Fruit fly (Drosophila melanogaster) whole organism, prepupa: Measurements from ENCODE around the gene CG11089.

Source experiments
- Blimp-1 ChIP-seq: fragments of 200-800 bp; sonication (Bioruptor generic); optimal IDR thresholded peaks from 3 replicates; lab custom pipeline; 2017; ENCODE audit warnings: missing biosample characterization, missing genetic modification characterization, mild to moderate bottlenecking, moderate library complexity, missing genetic modification reagents
- CG10631 ChIP-seq: fragments of 200-800 bp; sonication (Bioruptor generic); optimal IDR thresholded peaks from 2 replicates; lab custom pipeline; 2016; ENCODE audit warnings: missing biosample characterization, missing genetic modification characterization
- CG11294 ChIP-seq: fragments of 200-800 bp; sonication (Bioruptor generic); IDR thresholded peaks from 2 replicates; pipeline ENCODE4 v1.3.6; 2022; ENCODE audit warnings: missing biosample characterization, missing genetic modification characterization
- CG11762 ChIP-seq: fragments of 200-800 bp; sonication (Bioruptor generic); optimal IDR thresholded peaks from 3 replicates; lab custom pipeline; 2016; ENCODE audit warnings: missing biosample characterization, missing genetic modification characterization; ENCODE audit not compliant: insufficient read depth
- CG11902 ChIP-seq: fragments of 200-800 bp; sonication (Bioruptor generic); optimal IDR thresholded peaks from 3 replicates; lab custom pipeline; 2016; ENCODE audit warnings: missing biosample characterization, missing genetic modification characterization
- CG15336 ChIP-seq: fragments of 200-800 bp; sonication (Bioruptor generic); IDR thresholded peaks from 2 replicates; pipeline ENCODE4 v1.3.6; 2022; ENCODE audit warnings: missing biosample characterization, missing genetic modification characterization
- CG1621 ChIP-seq: fragments of 200-800 bp; sonication (Bioruptor generic); optimal IDR thresholded peaks from 3 replicates; lab custom pipeline; 2018; ENCODE audit warnings: missing biosample characterization, mild to moderate bottlenecking, missing genetic modification characterization
- CG16779 ChIP-seq: fragments of 200-800 bp; sonication (Bioruptor generic); optimal IDR thresholded peaks from 3 replicates; lab custom pipeline; 2017; ENCODE audit warnings: missing biosample characterization, mild to moderate bottlenecking, missing genetic modification characterization
- CG3032 ChIP-seq: fragments of 200-800 bp; optimal IDR thresholded peaks from 2 replicates; lab custom pipeline; 2019; ENCODE audit warnings: missing biosample characterization, mild to moderate bottlenecking, missing genetic modification characterization, moderate library complexity
- CG32006 ChIP-seq: fragments of 200-800 bp; sonication (Bioruptor generic); optimal IDR thresholded peaks from 3 replicates; lab custom pipeline; 2017; ENCODE audit warnings: missing biosample characterization, mild to moderate bottlenecking, missing genetic modification characterization
- CG3919 ChIP-seq: fragments of 200-800 bp; sonication (Bioruptor generic); optimal IDR thresholded peaks from 3 replicates; lab custom pipeline; 2016; ENCODE audit warnings: missing biosample characterization, missing genetic modification characterization
- CG6163 ChIP-seq: fragments of 200-800 bp; sonication (Bioruptor generic); IDR thresholded peaks from 3 replicates; pipeline ENCODE4 v1.3.6; 2022; ENCODE audit warnings: missing biosample characterization, missing genetic modification characterization
- CG6276 ChIP-seq: fragments of 200-800 bp; sonication (Bioruptor generic); optimal IDR thresholded peaks from 2 replicates; lab custom pipeline; 2017; ENCODE audit warnings: missing biosample characterization, mild to moderate bottlenecking, missing genetic modification characterization
- CG6808 ChIP-seq: fragments of 200-800 bp; sonication (Bioruptor generic); optimal IDR thresholded peaks from 3 replicates; lab custom pipeline; 2017; ENCODE audit warnings: missing biosample characterization, missing genetic modification characterization, mild to moderate bottlenecking, moderate library complexity, missing genetic modification reagents
- CG6854 ChIP-seq: fragments of 200-800 bp; sonication (Bioruptor generic); optimal IDR thresholded peaks from 2 replicates; lab custom pipeline; 2017; ENCODE audit warnings: missing biosample characterization, mild to moderate bottlenecking, missing genetic modification characterization
- CG7368 ChIP-seq: fragments of 200-800 bp; sonication (Bioruptor generic); optimal IDR thresholded peaks from 3 replicates; lab custom pipeline; 2016; ENCODE audit warnings: missing biosample characterization, missing genetic modification characterization
- CG8119 ChIP-seq: fragments of 200-800 bp; sonication (Bioruptor generic); IDR thresholded peaks from 3 replicates; pipeline ENCODE4 v1.3.6; 2022; ENCODE audit warnings: missing biosample characterization, missing genetic modification characterization
- CG8319 ChIP-seq: fragments of 200-800 bp; sonication (Bioruptor generic); optimal IDR thresholded peaks from 3 replicates; lab custom pipeline; 2016; ENCODE audit warnings: missing biosample characterization, missing genetic modification characterization
- CG8632 ChIP-seq: fragments of 200-800 bp; sonication (Bioruptor generic); optimal IDR thresholded peaks from 3 replicates; lab custom pipeline; 2016; ENCODE audit warnings: missing biosample characterization, missing genetic modification characterization
- Eip75B ChIP-seq: fragments of 200-800 bp; sonication (Bioruptor generic); optimal IDR thresholded peaks from 3 replicates; lab custom pipeline; 2016; ENCODE audit warnings: missing biosample characterization, missing genetic modification characterization
- Ets21C ChIP-seq: fragments of 200-800 bp; sonication (Bioruptor generic); optimal IDR thresholded peaks from 3 replicates; lab custom pipeline; 2016; ENCODE audit warnings: missing biosample characterization, missing genetic modification characterization
- Ets96B ChIP-seq: fragments of 200-800 bp; optimal IDR thresholded peaks from 2 replicates; lab custom pipeline; 2019; ENCODE audit warnings: missing biosample characterization, mild to moderate bottlenecking, missing genetic modification characterization, moderate library complexity
- Hr38 ChIP-seq: sonication (Bioruptor generic); optimal IDR thresholded peaks from 2 replicates; lab custom pipeline; 2016; ENCODE audit warnings: missing biosample characterization, missing genetic modification characterization
- Hr39 ChIP-seq: fragments of 200-800 bp; sonication (Bioruptor generic); optimal IDR thresholded peaks from 2 replicates; lab custom pipeline; 2016; ENCODE audit warnings: missing biosample characterization, missing genetic modification characterization
- Lpt ChIP-seq: fragments of 200-800 bp; sonication (Bioruptor generic); optimal IDR thresholded peaks from 3 replicates; lab custom pipeline; 2016; ENCODE audit warnings: missing biosample characterization, missing genetic modification characterization
- Met ChIP-seq: fragments of 200-800 bp; sonication (Bioruptor generic); optimal IDR thresholded peaks from 3 replicates; lab custom pipeline; 2016; ENCODE audit warnings: missing biosample characterization, missing genetic modification characterization
- OdsH ChIP-seq: fragments of 200-800 bp; sonication (Bioruptor generic); optimal IDR thresholded peaks from 3 replicates; lab custom pipeline; 2016; ENCODE audit warnings: missing biosample characterization, missing genetic modification characterization
- Smox ChIP-seq: fragments of 200-800 bp; sonication (Bioruptor generic); optimal IDR thresholded peaks from 3 replicates; lab custom pipeline; 2016; ENCODE audit warnings: missing biosample characterization, missing genetic modification characterization
- Sox102F ChIP-seq: fragments of 200-800 bp; sonication (Bioruptor generic); optimal IDR thresholded peaks from 2 replicates; lab custom pipeline; 2016; ENCODE audit warnings: missing biosample characterization, mild to moderate bottlenecking, missing genetic modification characterization
- Sox14 ChIP-seq: fragments of 200-800 bp; sonication (Bioruptor generic); optimal IDR thresholded peaks from 3 replicates; lab custom pipeline; 2016; ENCODE audit warnings: missing biosample characterization, missing genetic modification characterization
- Sox15 ChIP-seq: fragments of 200-800 bp; sonication (Bioruptor generic); optimal IDR thresholded peaks from 3 replicates; lab custom pipeline; 2016; ENCODE audit warnings: missing biosample characterization, missing genetic modification characterization
- achi ChIP-seq: fragments of 200-800 bp; sonication (Bioruptor generic); optimal IDR thresholded peaks from 3 replicates; lab custom pipeline; 2016; ENCODE audit warnings: missing biosample characterization, missing genetic modification characterization
- acj6 ChIP-seq: fragments of 200-800 bp; sonication (Bioruptor generic); optimal IDR thresholded peaks from 3 replicates; lab custom pipeline; 2016; ENCODE audit warnings: missing biosample characterization, missing genetic modification characterization
- cyc ChIP-seq: fragments of 200-800 bp; sonication (Bioruptor generic); optimal IDR thresholded peaks from 3 replicates; lab custom pipeline; 2016; ENCODE audit warnings: missing biosample characterization, missing genetic modification characterization
- dsx ChIP-seq: fragments of 200-800 bp; optimal IDR thresholded peaks from 3 replicates; lab custom pipeline; 2019; ENCODE audit warnings: missing biosample characterization, mild to moderate bottlenecking, missing genetic modification characterization, moderate library complexity; ENCODE audit not compliant: poor library complexity, severe bottlenecking
- eg ChIP-seq: fragments of 200-800 bp; sonication (Bioruptor generic); IDR thresholded peaks from 3 replicates; pipeline ENCODE4 v1.3.6; 2022; ENCODE audit warnings: missing biosample characterization, missing genetic modification characterization
- esn ChIP-seq: fragments of 200-800 bp; sonication (Bioruptor generic); optimal IDR thresholded peaks from 2 replicates; lab custom pipeline; 2016; ENCODE audit warnings: missing biosample characterization, mild to moderate bottlenecking, missing genetic modification characterization, moderate library complexity
- fd59A ChIP-seq: fragments of 200-800 bp; sonication (Bioruptor generic); optimal IDR thresholded peaks from 2 replicates; lab custom pipeline; 2017; ENCODE audit warnings: missing biosample characterization, mild to moderate bottlenecking, missing genetic modification characterization, missing genetic modification reagents
- fkh ChIP-seq: fragments of 200-800 bp; sonication (Bioruptor generic); optimal IDR thresholded peaks from 3 replicates; lab custom pipeline; 2017; ENCODE audit warnings: missing biosample characterization, mild to moderate bottlenecking, missing genetic modification characterization, moderate library complexity
- lz ChIP-seq: fragments of 200-800 bp; sonication (Bioruptor generic); optimal IDR thresholded peaks from 3 replicates; lab custom pipeline; 2016; ENCODE audit warnings: missing biosample characterization, missing genetic modification characterization
- net ChIP-seq: fragments of 200-800 bp; sonication (Bioruptor generic); optimal IDR thresholded peaks from 3 replicates; lab custom pipeline; 2016; ENCODE audit warnings: missing biosample characterization, missing genetic modification characterization
- pdm3 ChIP-seq: fragments of 200-800 bp; sonication (Bioruptor generic); optimal IDR thresholded peaks from 3 replicates; lab custom pipeline; 2016; ENCODE audit warnings: missing biosample characterization, missing genetic modification characterization
- salr ChIP-seq, 2 experiments: fragments of 200-800 bp; sonication (Bioruptor generic); optimal IDR thresholded peaks; 3 replicates each; lab custom pipeline; 2016 to 2018; ENCODE audit warnings: missing biosample characterization in 2 of 2, missing genetic modification characterization in 2 of 2, mild to moderate bottlenecking in 1 of 2
- spab ChIP-seq: fragments of 200-800 bp; sonication (Bioruptor generic); optimal IDR thresholded peaks from 2 replicates; lab custom pipeline; 2017; ENCODE audit warnings: missing biosample characterization, mild to moderate bottlenecking, missing genetic modification characterization, missing genetic modification reagents
- ss ChIP-seq, 2 experiments: fragments of 200-800 bp; sonication (Bioruptor generic); optimal IDR thresholded peaks; 2 replicates in 1 of 2; 3 replicates in 1 of 2; lab custom pipeline; 2017 to 2018; ENCODE audit warnings: mild to moderate bottlenecking in 2 of 2, missing biosample characterization in 2 of 2, missing genetic modification characterization in 2 of 2, moderate library complexity in 1 of 2
- svp ChIP-seq: fragments of 200-800 bp; sonication (Bioruptor generic); peaks from one replicate; lab custom pipeline; 2016; ENCODE audit warnings: missing biosample characterization, missing genetic modification characterization
- topi ChIP-seq: fragments of 200-800 bp; sonication (Bioruptor generic); optimal IDR thresholded peaks from 3 replicates; lab custom pipeline; 2016; ENCODE audit warnings: missing biosample characterization, missing genetic modification characterization

The CG11089 gene

dm6 chr3R:24867956-24868355, 8.9 kb upstream of the CG11089 start:
- TF ChIP-seq CG16779 (tag; lab: Kevin White, UChicago), result no peak
- no peak for TF ChIP-seq cyc (GFP tag; lab: Kevin White, UChicago)
- no peak for TF ChIP-seq Met (GFP tag; lab: Kevin White, UChicago)
- no peak for TF ChIP-seq OdsH (GFP tag; lab: Kevin White, UChicago)
- no peak for TF ChIP-seq ss (GFP tag; optimal IDR thresholded peaks at IDR 0.05; lab: Kevin White, UChicago)
- no peak for TF ChIP-seq lz (GFP tag; lab: Kevin White, UChicago)
- no peak for TF ChIP-seq CG8319 (GFP tag; lab: Kevin White, UChicago)
- no peak for TF ChIP-seq CG6276 (GFP tag; lab: Kevin White, UChicago)
- no peak for TF ChIP-seq CG32006 (GFP tag; lab: Kevin White, UChicago)
- no peak for TF ChIP-seq svp (GFP tag; lab: Kevin White, UChicago)
- TF ChIP-seq Lpt (GFP tag; lab: Kevin White, UChicago), result no peak
- no peak for TF ChIP-seq CG3032 (tag; lab: Kevin White, UChicago)
- TF ChIP-seq achi (GFP tag; lab: Kevin White, UChicago), result no peak
- TF ChIP-seq CG7368 (GFP tag; lab: Kevin White, UChicago), result no peak
- no peak for TF ChIP-seq pdm3 (GFP tag; lab: Kevin White, UChicago)
- TF ChIP-seq CG11902, result no peak
- no peak for TF ChIP-seq Ets21C (GFP tag; lab: Kevin White, UChicago)

dm6 chr3R:24870389-24871048, 6.3 kb upstream of the CG11089 start, which contains the start of gene CycB3:
TSS of gene CycB3 (minus strand) at chr3R:24870816.
- TF ChIP-seq CG8119, result no peak
- TF ChIP-seq fkh (GFP tag; lab: Kevin White, UChicago), result no peak
- TF ChIP-seq svp (GFP tag; lab: Kevin White, UChicago), result no peak
- TF ChIP-seq CG1621 (tag; lab: Kevin White, UChicago), result peak; percentile 57
- TF ChIP-seq Sox102F (GFP tag; lab: Kevin White, UChicago), result no peak
- no peak for TF ChIP-seq salr (GFP tag; optimal IDR thresholded peaks at IDR 0.05; lab: Kevin White, UChicago)
- peak; percentile 9; the same call in 1 of the 3 replicates for TF ChIP-seq CG6163 (GFP tag; lab: Robert Waterston, UW)
- no peak for TF ChIP-seq Ets21C (GFP tag; lab: Kevin White, UChicago)
- TF ChIP-seq Blimp-1 (GFP tag; lab: Kevin White, UChicago), result no peak
- no peak for TF ChIP-seq CG11294 (GFP tag; lab: Robert Waterston, UW)
- no peak for TF ChIP-seq lz (GFP tag; lab: Kevin White, UChicago)
- TF ChIP-seq CG15336 (GFP tag; lab: Robert Waterston, UW), result no peak
- TF ChIP-seq topi, result no peak
- TF ChIP-seq Hr39 (GFP tag; lab: Kevin White, UChicago), result no peak
- TF ChIP-seq OdsH (GFP tag; lab: Kevin White, UChicago), result no peak
- no peak for TF ChIP-seq fd59A
- TF ChIP-seq CG11902, result no peak
- TF ChIP-seq CG8319 (GFP tag; lab: Kevin White, UChicago), result no peak
- TF ChIP-seq Sox15 (GFP tag; lab: Kevin White, UChicago), result no peak
- TF ChIP-seq eg (GFP tag; lab: Robert Waterston, UW), result peak; percentile 41; the same call in 1 of the 3 replicates
- TF ChIP-seq CG6808 (GFP tag; lab: Kevin White, UChicago), result no peak
- no peak for TF ChIP-seq CG16779 (tag; lab: Kevin White, UChicago)
- no peak for TF ChIP-seq CG11762
- TF ChIP-seq Hr38 (GFP tag; lab: Kevin White, UChicago), result no peak
- TF ChIP-seq spab (GFP tag; lab: Kevin White, UChicago), result no peak
- no peak for TF ChIP-seq CG3919
- TF ChIP-seq Sox14 (GFP tag; lab: Kevin White, UChicago), result peak; percentile 29
- peak; percentile 32 for TF ChIP-seq CG6854
- no peak for TF ChIP-seq pdm3 (GFP tag; lab: Kevin White, UChicago)
- no peak for TF ChIP-seq Eip75B (GFP tag; lab: Kevin White, UChicago)
- no peak for TF ChIP-seq Smox (GFP tag; lab: Kevin White, UChicago)
- no peak for TF ChIP-seq dsx (GFP tag; lab: Kevin White, UChicago)
- no peak for TF ChIP-seq Met (GFP tag; lab: Kevin White, UChicago)
- no peak for TF ChIP-seq Ets96B (tag; lab: Kevin White, UChicago)
- TF ChIP-seq acj6 (GFP tag; lab: Kevin White, UChicago), result no peak
- TF ChIP-seq CG8632 (GFP tag; lab: Kevin White, UChicago), result no peak
- TF ChIP-seq CG10631 (GFP tag; lab: Kevin White, UChicago), result no peak
- TF ChIP-seq cyc (GFP tag; lab: Kevin White, UChicago), result no peak
- no peak for TF ChIP-seq net (GFP tag; lab: Kevin White, UChicago)
- no peak for TF ChIP-seq esn (GFP tag; lab: Kevin White, UChicago)
- no peak for TF ChIP-seq CG32006 (GFP tag; lab: Kevin White, UChicago)
- TF ChIP-seq achi (GFP tag; lab: Kevin White, UChicago), result no peak
- TF ChIP-seq CG6276 (GFP tag; lab: Kevin White, UChicago), result no peak
